Worm (Caenorhabditis elegans) whole organism, L3 larva: ENCODE data around the gene cls-2.

Source experiments
- elt-2 ChIP-seq: sonication (generic microtip); optimal IDR thresholded peaks from 2 replicates; lab custom pipeline; 2016; ENCODE audit warnings: missing genetic modification reagents, mild to moderate bottlenecking, missing genetic modification characterization, missing compliant biosample characterization
- hmg-11 ChIP-seq: sonication (generic microtip); optimal IDR thresholded peaks from 2 replicates; lab custom pipeline; 2016; ENCODE audit warnings: missing genetic modification characterization, missing compliant biosample characterization
- lsy-12 ChIP-seq: sonication (generic microtip); optimal IDR thresholded peaks from 2 replicates; lab custom pipeline; 2016; ENCODE audit warnings: mild to moderate bottlenecking, missing genetic modification characterization, missing compliant biosample characterization
- nhr-237 ChIP-seq: fragments of 150-350 bp; optimal IDR thresholded peaks from 2 replicates; lab custom pipeline; 2014; ENCODE audit warnings: missing biosample characterization, missing genetic modification characterization
- nhr-43 ChIP-seq: sonication (generic microtip); optimal IDR thresholded peaks from 2 replicates; lab custom pipeline; 2016; ENCODE audit warnings: mild to moderate bottlenecking, missing genetic modification characterization, missing compliant biosample characterization; ENCODE audit not compliant: poor library complexity, severe bottlenecking

- TF ChIP-seq nhr-43: no peak
- TF ChIP-seq nhr-237 (tag; lab: Kevin White, UChicago): no peak
- no peak for TF ChIP-seq hmg-11 (tag; lab: Kevin White, UChicago)
- TF ChIP-seq lsy-12 (tag; lab: Kevin White, UChicago): no peak
- no peak for TF ChIP-seq elt-2 (tag; lab: Kevin White, UChicago)
Measured at ce11 chrIII:9091392-9092291, 36.8 kb downstream of the cls-2 start, which contains the start of gene glp-1.
